Fruit fly (Drosophila melanogaster) whole organism, pupa: ENCODE data around the gene ndl.

Experiments
- CG10348 ChIP-seq: fragments of 200-800 bp; sonication (Bioruptor generic); IDR thresholded peaks from 2 replicates; pipeline ENCODE4 v1.3.6; 2022; ENCODE audit warnings: missing biosample characterization, missing genetic modification characterization
- CG13204 ChIP-seq: fragments of 200-800 bp; sonication (Bioruptor generic); optimal IDR thresholded peaks from 2 replicates; lab custom pipeline; 2018; ENCODE audit warnings: missing biosample characterization, mild to moderate bottlenecking, missing genetic modification characterization, moderate library complexity
- CG17806 ChIP-seq: fragments of 200-800 bp; sonication (Bioruptor generic); optimal IDR thresholded peaks from 2 replicates; lab custom pipeline; 2018; ENCODE audit warnings: missing biosample characterization, mild to moderate bottlenecking, missing genetic modification characterization, moderate library complexity
- CG8159 ChIP-seq: fragments of 200-800 bp; sonication (Bioruptor generic); optimal IDR thresholded peaks from 3 replicates; lab custom pipeline; 2018; ENCODE audit warnings: missing biosample characterization, mild to moderate bottlenecking, missing genetic modification characterization, moderate library complexity
- CG8301 ChIP-seq: fragments of 200-800 bp; sonication (Bioruptor generic); optimal IDR thresholded peaks from 2 replicates; lab custom pipeline; 2018; ENCODE audit warnings: missing biosample characterization, mild to moderate bottlenecking, missing genetic modification characterization
- CG9948 ChIP-seq: fragments of 200-800 bp; sonication (Bioruptor generic); optimal IDR thresholded peaks from 2 replicates; lab custom pipeline; 2018; ENCODE audit warnings: missing biosample characterization, mild to moderate bottlenecking, missing genetic modification characterization, moderate library complexity
- EcR ChIP-seq: fragments of 200-800 bp; sonication (Bioruptor generic); optimal IDR thresholded peaks from 3 replicates; lab custom pipeline; 2019; ENCODE audit warnings: missing biosample characterization, missing genetic modification characterization, mild to moderate bottlenecking, moderate library complexity, missing genetic modification reagents
- Ets98B ChIP-seq: fragments of 200-800 bp; sonication (Bioruptor generic); IDR thresholded peaks from 2 replicates; pipeline ENCODE4 v1.3.6; 2022; ENCODE audit warnings: missing biosample characterization, missing genetic modification characterization
- Pif1B ChIP-seq: fragments of 200-800 bp; sonication (Bioruptor generic); optimal IDR thresholded peaks from 3 replicates; lab custom pipeline; 2016; ENCODE audit warnings: missing biosample characterization, missing genetic modification characterization
- Snoo ChIP-seq: fragments of 200-800 bp; sonication (Bioruptor generic); optimal IDR thresholded peaks from 3 replicates; lab custom pipeline; 2017; ENCODE audit warnings: missing biosample characterization, mild to moderate bottlenecking, missing genetic modification characterization, inconsistent platforms
- fd96Ca ChIP-seq: fragments of 200-800 bp; sonication (Bioruptor generic); IDR thresholded peaks from 3 replicates; pipeline ENCODE4 v1.3.6; 2022; ENCODE audit warnings: missing biosample characterization, missing genetic modification characterization
- rn ChIP-seq: fragments of 200-800 bp; sonication (Bioruptor generic); IDR thresholded peaks from 2 replicates; pipeline ENCODE4 v1.3.6; 2022; ENCODE audit warnings: missing biosample characterization, missing genetic modification characterization

dm6 chr3L:6550178-6550977, 52.8 kb downstream of the ndl start, which contains the start of gene MCU:
- no peak for TF ChIP-seq CG13204
- TF ChIP-seq CG9948 (tag; lab: Kevin White, UChicago): no peak
- TF ChIP-seq Pif1B (GFP tag; lab: Kevin White, UChicago): peak; percentile 2
- no peak for TF ChIP-seq CG10348
- no peak for TF ChIP-seq rn (GFP tag; lab: Robert Waterston, UW)
- no peak for TF ChIP-seq EcR
- TF ChIP-seq CG8159: no peak
- no peak for TF ChIP-seq CG8301 (tag; lab: Kevin White, UChicago)
- no peak for TF ChIP-seq Snoo (tag; lab: Kevin White, UChicago)
- TF ChIP-seq CG17806 (tag; lab: Kevin White, UChicago): no peak
- no peak for TF ChIP-seq fd96Ca (GFP tag; lab: Robert Waterston, UW)
- TF ChIP-seq Ets98B: 0 out of 2 replicates have a peak, but pooled peaks have one; percentile 17
